Fruit fly (Drosophila melanogaster) whole organism, embryonic: ENCODE results near the gene CG8128.

Source experiments
- Ada2b ChIP-seq: fragments of 200-800 bp; sonication (Bioruptor generic); IDR thresholded peaks from 2 replicates; pipeline ENCODE4 v1.3.6; 2022; ENCODE audit warnings: missing biosample characterization, missing genetic modification characterization
- CG12236 ChIP-seq: fragments of 200-800 bp; sonication (Bioruptor generic); optimal IDR thresholded peaks from 2 replicates; lab custom pipeline; 2016; ENCODE audit warnings: missing biosample characterization, missing genetic modification characterization
- CG12769 ChIP-seq: fragments of 200-800 bp; sonication (Bioruptor generic); optimal IDR thresholded peaks from 2 replicates; lab custom pipeline; 2019; ENCODE audit warnings: missing biosample characterization, mild to moderate bottlenecking, missing genetic modification characterization, moderate library complexity
- CG15479 ChIP-seq: fragments of 200-800 bp; sonication (Bioruptor generic); optimal IDR thresholded peaks from 3 replicates; lab custom pipeline; 2019; ENCODE audit warnings: missing biosample characterization, mild to moderate bottlenecking, missing genetic modification characterization, moderate library complexity
- CG16863 ChIP-seq: fragments of 200-800 bp; sonication (Bioruptor generic); optimal IDR thresholded peaks from 3 replicates; lab custom pipeline; 2016; ENCODE audit warnings: missing biosample characterization, missing genetic modification characterization
- CG17802 ChIP-seq: fragments of 200-800 bp; sonication (Bioruptor generic); optimal IDR thresholded peaks from 2 replicates; lab custom pipeline; 2018; ENCODE audit warnings: missing biosample characterization, mild to moderate bottlenecking, missing genetic modification characterization, moderate library complexity
- CG18599 ChIP-seq: fragments of 200-800 bp; sonication (Bioruptor generic); optimal IDR thresholded peaks from 3 replicates; lab custom pipeline; 2017; ENCODE audit warnings: missing biosample characterization, missing genetic modification characterization, mild to moderate bottlenecking, moderate library complexity, missing genetic modification reagents
- CG18619 ChIP-seq: fragments of 200-800 bp; sonication (Bioruptor generic); optimal IDR thresholded peaks from 3 replicates; lab custom pipeline; 2017; ENCODE audit warnings: missing biosample characterization, mild to moderate bottlenecking, missing genetic modification characterization
- CG31224 ChIP-seq: fragments of 200-800 bp; sonication (Bioruptor generic); IDR thresholded peaks from 2 replicates; pipeline ENCODE4 v1.3.6; 2022; ENCODE audit warnings: missing biosample characterization, missing genetic modification characterization
- CG33213 ChIP-seq: fragments of 200-800 bp; sonication (Bioruptor generic); optimal IDR thresholded peaks from 3 replicates; lab custom pipeline; 2016; ENCODE audit warnings: missing biosample characterization, missing genetic modification characterization
- CG4820 ChIP-seq: fragments of 200-800 bp; sonication (Bioruptor generic); optimal IDR thresholded peaks from 3 replicates; lab custom pipeline; 2016; ENCODE audit warnings: missing biosample characterization, missing genetic modification characterization
- CG8478 ChIP-seq: fragments of >200 bp; optimal IDR thresholded peaks from 2 replicates; lab custom pipeline; 2018
- CTCF ChIP-seq: fragments of 200-800 bp; sonication (Bioruptor generic); optimal IDR thresholded peaks from 2 replicates; lab custom pipeline; 2017; ENCODE audit warnings: missing biosample characterization, mild to moderate bottlenecking, missing genetic modification characterization, moderate library complexity
- CrebB ChIP-seq: fragments of 200-800 bp; sonication (Bioruptor generic); optimal IDR thresholded peaks from 3 replicates; lab custom pipeline; 2018; ENCODE audit warnings: missing biosample characterization, mild to moderate bottlenecking, missing genetic modification characterization
- Dad ChIP-seq: fragments of 200-800 bp; sonication (Bioruptor generic); optimal IDR thresholded peaks from 3 replicates; lab custom pipeline; 2016; ENCODE audit warnings: missing biosample characterization, missing genetic modification characterization
- Dek ChIP-seq: fragments of 200-800 bp; sonication (Bioruptor generic); optimal IDR thresholded peaks from 3 replicates; lab custom pipeline; 2019; ENCODE audit warnings: missing biosample characterization, mild to moderate bottlenecking, missing genetic modification characterization, moderate library complexity
- Fer3 ChIP-seq: fragments of 200-800 bp; sonication (Bioruptor generic); optimal IDR thresholded peaks from 2 replicates; lab custom pipeline; 2018; ENCODE audit warnings: missing biosample characterization, mild to moderate bottlenecking, missing genetic modification characterization, moderate library complexity
- HLH4C ChIP-seq: fragments of 200-800 bp; sonication (Bioruptor generic); IDR thresholded peaks from 3 replicates; pipeline ENCODE4 v1.3.6; 2022; ENCODE audit warnings: missing biosample characterization, missing genetic modification characterization; ENCODE audit not compliant: partially characterized antibody
- HmgD ChIP-seq: fragments of 200-800 bp; sonication (Bioruptor generic); optimal IDR thresholded peaks from 3 replicates; lab custom pipeline; 2016; ENCODE audit warnings: missing biosample characterization, missing genetic modification characterization
- Hr51 ChIP-seq, 2 experiments: fragments of 200-800 bp; sonication (Bioruptor generic); optimal IDR thresholded peaks; 2 replicates in 1 of 2; 3 replicates in 1 of 2; lab custom pipeline; 2016 to 2018; ENCODE audit warnings: missing biosample characterization in 2 of 2, missing genetic modification characterization in 2 of 2, mild to moderate bottlenecking in 1 of 2, moderate library complexity in 1 of 2
- Hr78 ChIP-seq, 2 experiments: fragments of 200-800 bp in 1 of 2; fragments of >200 bp in 1 of 2; sonication (Bioruptor generic) in 1 of 2; optimal IDR thresholded peaks; 2 replicates each; lab custom pipeline; 2017 to 2019; ENCODE audit warnings: missing biosample characterization in 2 of 2, missing genetic modification characterization in 2 of 2, mild to moderate bottlenecking in 1 of 2, moderate library complexity in 1 of 2
- NC2β ChIP-seq: fragments of 200-800 bp; sonication (Bioruptor generic); optimal IDR thresholded peaks from 2 replicates; lab custom pipeline; 2016; ENCODE audit warnings: missing biosample characterization, missing genetic modification characterization
- Nf-YB ChIP-seq: fragments of 200-800 bp; sonication (Bioruptor generic); optimal IDR thresholded peaks from 3 replicates; lab custom pipeline; 2019; ENCODE audit warnings: missing biosample characterization, mild to moderate bottlenecking, missing genetic modification characterization, moderate library complexity
- Poxn ChIP-seq: fragments of 200-800 bp; sonication (Bioruptor generic); IDR thresholded peaks from 2 replicates; pipeline ENCODE4 v1.3.6; 2022; ENCODE audit warnings: missing biosample characterization, missing genetic modification characterization
- Six4 ChIP-seq: fragments of 200-800 bp; sonication (Bioruptor generic); optimal IDR thresholded peaks from 2 replicates; lab custom pipeline; 2016; ENCODE audit warnings: missing biosample characterization, missing genetic modification characterization
- Sox100B ChIP-seq: fragments of 200-800 bp; sonication (Bioruptor generic); optimal IDR thresholded peaks from 3 replicates; lab custom pipeline; 2018; ENCODE audit warnings: missing biosample characterization, mild to moderate bottlenecking, missing genetic modification characterization
- amos ChIP-seq: fragments of 200-800 bp; sonication (Bioruptor generic); IDR thresholded peaks from 2 replicates; pipeline ENCODE4 v1.3.6; 2022; ENCODE audit warnings: missing biosample characterization, missing genetic modification characterization; ENCODE audit not compliant: partially characterized antibody
- az2 ChIP-seq: fragments of 200-800 bp; sonication (Bioruptor generic); optimal IDR thresholded peaks from 3 replicates; lab custom pipeline; 2016; ENCODE audit warnings: missing biosample characterization, missing genetic modification characterization
- cas ChIP-seq: fragments of 200-800 bp; sonication (Bioruptor generic); IDR thresholded peaks from 2 replicates; pipeline ENCODE4 v1.3.6; 2022; ENCODE audit warnings: missing biosample characterization, missing genetic modification characterization
- caup ChIP-seq: fragments of 200-800 bp; sonication (Bioruptor generic); optimal IDR thresholded peaks from 3 replicates; lab custom pipeline; 2017; ENCODE audit warnings: missing biosample characterization, mild to moderate bottlenecking, missing genetic modification characterization, moderate library complexity; ENCODE audit not compliant: severe bottlenecking
- dan ChIP-seq: fragments of 200-800 bp; sonication (Bioruptor generic); IDR thresholded peaks from 2 replicates; pipeline ENCODE4 v1.3.6; 2022; ENCODE audit warnings: missing biosample characterization, missing genetic modification characterization
- dati ChIP-seq: fragments of 200-800 bp; sonication (Bioruptor generic); IDR thresholded peaks from 2 replicates; pipeline ENCODE4 v1.3.6; 2022; ENCODE audit warnings: missing biosample characterization, missing genetic modification characterization
- dimm ChIP-seq: fragments of 200-800 bp; sonication (Bioruptor generic); IDR thresholded peaks from 2 replicates; pipeline ENCODE4 v1.3.6; 2022; ENCODE audit warnings: missing biosample characterization, missing genetic modification characterization
- dmrt99B ChIP-seq: fragments of 200-800 bp; sonication (Bioruptor generic); optimal IDR thresholded peaks from 2 replicates; lab custom pipeline; 2018; ENCODE audit warnings: missing biosample characterization, mild to moderate bottlenecking, missing genetic modification characterization, moderate library complexity
- emc ChIP-seq: fragments of 200-800 bp; sonication (Bioruptor generic); optimal IDR thresholded peaks from 2 replicates; lab custom pipeline; 2016; ENCODE audit warnings: missing biosample characterization, missing genetic modification characterization
- en ChIP-seq: fragments of 200-800 bp; sonication (Bioruptor generic); optimal IDR thresholded peaks from 2 replicates; lab custom pipeline; 2016; ENCODE audit warnings: missing biosample characterization, missing genetic modification characterization
- ftz-f1 ChIP-seq: fragments of 200-800 bp; sonication (Bioruptor generic); optimal IDR thresholded peaks from 2 replicates; lab custom pipeline; 2016; ENCODE audit warnings: missing biosample characterization, missing genetic modification characterization
- hth ChIP-seq: fragments of >200 bp; optimal IDR thresholded peaks from 2 replicates; lab custom pipeline; 2017; ENCODE audit warnings: inconsistent platforms
- lab ChIP-seq: fragments of 200-800 bp; sonication (Bioruptor generic); optimal IDR thresholded peaks from 3 replicates; lab custom pipeline; 2017; ENCODE audit warnings: missing biosample characterization, missing genetic modification characterization, mild to moderate bottlenecking, moderate library complexity, missing genetic modification reagents
- peb ChIP-seq: fragments of 200-800 bp; sonication (Bioruptor generic); IDR thresholded peaks from 2 replicates; pipeline ENCODE4 v1.3.6; 2022; ENCODE audit warnings: missing biosample characterization, missing genetic modification characterization
- sc ChIP-seq, 3 experiments: fragments of >200 bp in 2 of 3; fragments of 200-800 bp in 1 of 3; sonication (Bioruptor generic) in 1 of 3; optimal IDR thresholded peaks; 2 replicates in 2 of 3; 3 replicates in 1 of 3; lab custom pipeline; 2017; ENCODE audit warnings: mild to moderate bottlenecking in 1 of 3, missing biosample characterization in 1 of 3, missing genetic modification characterization in 1 of 3, missing genetic modification reagents in 1 of 3
- sens-2 ChIP-seq: fragments of 200-800 bp; sonication (Bioruptor generic); IDR thresholded peaks from 2 replicates; pipeline ENCODE4 v1.3.6; 2022; ENCODE audit warnings: missing biosample characterization, missing genetic modification characterization
- slp2 ChIP-seq: fragments of 200-800 bp; sonication (Bioruptor generic); optimal IDR thresholded peaks from 2 replicates; lab custom pipeline; 2016; ENCODE audit warnings: missing biosample characterization, missing genetic modification characterization
- tgo ChIP-seq: fragments of 200-800 bp; sonication (Bioruptor generic); IDR thresholded peaks from 3 replicates; pipeline ENCODE4 v1.3.6; 2022; ENCODE audit warnings: missing biosample characterization, missing genetic modification characterization
- tll ChIP-seq, 2 experiments: fragments of 200-800 bp in 1 of 2; fragments of >200 bp in 1 of 2; sonication (Bioruptor generic) in 1 of 2; optimal IDR thresholded peaks; 2 replicates each; lab custom pipeline; 2017 to 2019; ENCODE audit warnings: missing biosample characterization in 2 of 2, missing genetic modification characterization in 2 of 2, mild to moderate bottlenecking in 1 of 2, moderate library complexity in 1 of 2
- tna ChIP-seq: fragments of 200-800 bp; sonication (Bioruptor generic); IDR thresholded peaks from 2 replicates; pipeline ENCODE4 v1.3.6; 2022; ENCODE audit warnings: missing biosample characterization, missing genetic modification characterization; ENCODE audit not compliant: partially characterized antibody
- ttk ChIP-seq: fragments of 200-800 bp; sonication (Bioruptor generic); IDR thresholded peaks from 2 replicates; pipeline ENCODE4 v2.1.2; 2022; ENCODE audit warnings: missing biosample characterization, missing genetic modification characterization
- twi ChIP-seq: fragments of 200-800 bp; optimal IDR thresholded peaks from 2 replicates; lab custom pipeline; 2019; ENCODE audit warnings: missing biosample characterization, mild to moderate bottlenecking, missing genetic modification characterization, moderate library complexity
- unc-4 ChIP-seq: fragments of 200-800 bp; sonication (Bioruptor generic); IDR thresholded peaks from 2 replicates; pipeline ENCODE4 v1.3.6; 2022; ENCODE audit warnings: missing biosample characterization, missing genetic modification characterization; ENCODE audit not compliant: partially characterized antibody
- unpg ChIP-seq: fragments of 200-800 bp; sonication (Bioruptor generic); optimal IDR thresholded peaks from 3 replicates; lab custom pipeline; 2018; ENCODE audit warnings: missing biosample characterization, mild to moderate bottlenecking, missing genetic modification characterization, moderate library complexity

Gene CG8128

DNA sequence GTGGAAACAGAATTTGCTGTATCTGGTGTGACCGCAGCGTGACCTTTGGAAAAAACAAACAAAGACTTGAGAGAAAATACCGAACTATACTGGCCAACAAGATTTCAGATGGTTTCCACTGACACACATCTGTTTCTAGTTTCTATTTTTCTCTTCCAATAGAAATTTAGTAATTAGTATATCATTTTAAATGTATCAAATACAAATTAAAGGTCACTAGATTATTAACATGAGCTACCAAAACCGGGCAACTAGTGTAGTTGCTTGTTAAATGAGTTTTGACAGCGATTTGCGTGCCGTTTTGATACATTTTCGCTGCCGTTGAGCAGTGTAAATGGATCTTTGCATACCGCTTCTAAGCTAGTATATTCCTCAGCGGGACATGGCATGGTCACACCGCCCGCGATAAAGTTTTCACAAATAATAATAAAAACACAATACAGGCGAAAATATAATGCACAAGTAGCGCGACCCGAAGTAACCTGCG lies 6.5 kb downstream of the CG8128 start, which contains the start of the genes Pis and Hap40 (continued):
- TF ChIP-seq amos (GFP tag; lab: Robert Waterston, UW): no peak
- peak; percentile 66 for TF ChIP-seq Fer3 (tag; lab: Kevin White, UChicago)
- no peak for TF ChIP-seq emc (GFP tag; lab: Kevin White, UChicago)
- TF ChIP-seq sens-2 (GFP tag; lab: Robert Waterston, UW): no peak
- TF ChIP-seq Ada2b (GFP tag; lab: Robert Waterston, UW): peak; percentile 59
- no peak for TF ChIP-seq CG33213 (GFP tag; lab: Kevin White, UChicago)
- peak; percentile 63 for TF ChIP-seq twi (tag; lab: Kevin White, UChicago)
- peak; percentile 57 for TF ChIP-seq CG4820 (GFP tag; lab: Kevin White, UChicago)
- TF ChIP-seq lab: no peak
- TF ChIP-seq Poxn (GFP tag; lab: Robert Waterston, UW): peak; percentile 35; the same call in 1 of the 2 replicates
- TF ChIP-seq NC2β (GFP tag; lab: Kevin White, UChicago): peak; percentile 10
- no peak for TF ChIP-seq HmgD (GFP tag; lab: Kevin White, UChicago)
- peak in 1 of 2 experiments; percentile 38 for TF ChIP-seq Hr78 (GFP tag; optimal IDR thresholded peaks at IDR 0.05; lab: Kevin White, UChicago)
- no peak for TF ChIP-seq en
- peak; percentile 78 for TF ChIP-seq tgo (GFP tag; lab: Robert Waterston, UW)
- TF ChIP-seq dati: no peak
- peak; percentile 44 for TF ChIP-seq az2 (GFP tag; lab: Kevin White, UChicago)
- 0 out of 2 replicates have a peak, but pooled peaks have one; percentile 15 for TF ChIP-seq dimm
- TF ChIP-seq Dek (tag; lab: Kevin White, UChicago): peak; percentile 70
- peak; percentile 61 for TF ChIP-seq CG12769 (tag; lab: Kevin White, UChicago)
- TF ChIP-seq Hr51 (GFP tag; optimal IDR thresholded peaks at IDR 0.05; lab: Kevin White, UChicago): peak; percentile 43 to 73
- no peak for TF ChIP-seq tna (GFP tag; lab: Robert Waterston, UW)
- no peak for TF ChIP-seq unc-4 (GFP tag; lab: Robert Waterston, UW)
- peak; percentile 13 for TF ChIP-seq CTCF (GFP tag; lab: Kevin White, UChicago)
- TF ChIP-seq sc (optimal IDR thresholded peaks at IDR 0.05; lab: Kevin White, UChicago): no peak
- peak; percentile 40 for TF ChIP-seq sc (GFP tag; optimal IDR thresholded peaks at IDR 0.05; lab: Kevin White, UChicago)
- TF ChIP-seq CG17802 (tag; lab: Kevin White, UChicago): peak; percentile 77
- TF ChIP-seq cas: peak; percentile 51; the same call in 1 of the 2 replicates
- TF ChIP-seq ftz-f1 (GFP tag; lab: Kevin White, UChicago): peak; percentile 67
- no peak for TF ChIP-seq HLH4C (GFP tag; lab: Robert Waterston, UW)
- TF ChIP-seq unpg: peak; percentile 72
- no peak; the same call in 1 of the 2 replicates for TF ChIP-seq dan (GFP tag; lab: Robert Waterston, UW)
- TF ChIP-seq CG18599 (GFP tag; lab: Kevin White, UChicago): no peak
- no peak for TF ChIP-seq dmrt99B (tag; lab: Kevin White, UChicago)
- no peak for TF ChIP-seq CG16863 (GFP tag; lab: Kevin White, UChicago)
- peak; percentile 16; the same call in 1 of the 2 replicates for TF ChIP-seq peb (GFP tag; lab: Robert Waterston, UW)
- no peak for TF ChIP-seq CG8478 (lab: Kevin White, UChicago)
- TF ChIP-seq CG15479: no peak
- no peak for TF ChIP-seq CrebB
- TF ChIP-seq Sox100B (GFP tag; lab: Kevin White, UChicago): no peak
- TF ChIP-seq CG31224 (GFP tag; lab: Robert Waterston, UW): peak; percentile 58
- peak; percentile 12 for TF ChIP-seq Six4
- TF ChIP-seq CG12236 (GFP tag; lab: Kevin White, UChicago): no peak
- no peak for TF ChIP-seq Dad
- peak; percentile 29 for TF ChIP-seq Nf-YB (GFP tag; lab: Kevin White, UChicago)
- TF ChIP-seq tll (GFP tag; optimal IDR thresholded peaks at IDR 0.05; lab: Kevin White, UChicago): peak in 1 of 2 experiments; percentile 87
- peak; percentile 25 for TF ChIP-seq slp2 (GFP tag; lab: Kevin White, UChicago)
- TF ChIP-seq ttk: peak; percentile 57; the same call in 1 of the 2 replicates
- no peak for TF ChIP-seq hth
- peak; percentile 72 for TF ChIP-seq CG18619
- peak; percentile 22 for TF ChIP-seq caup
